Fruit fly (Drosophila melanogaster) whole organism, pupa: ENCODE results near the gene CG43231.

Source experiments
- CG10348 ChIP-seq: fragments of 200-800 bp; sonication (Bioruptor generic); IDR thresholded peaks from 2 replicates; pipeline ENCODE4 v1.3.6; 2022; ENCODE audit warnings: missing biosample characterization, missing genetic modification characterization
- CG12605 ChIP-seq: fragments of 200-800 bp; sonication (Bioruptor generic); IDR thresholded peaks from 2 replicates; pipeline ENCODE4 v1.3.6; 2022; ENCODE audit warnings: missing biosample characterization, missing genetic modification characterization
- CG13204 ChIP-seq: fragments of 200-800 bp; sonication (Bioruptor generic); optimal IDR thresholded peaks from 2 replicates; lab custom pipeline; 2018; ENCODE audit warnings: missing biosample characterization, mild to moderate bottlenecking, missing genetic modification characterization, moderate library complexity
- CG14655 ChIP-seq: fragments of 200-800 bp; sonication (Bioruptor generic); optimal IDR thresholded peaks from 3 replicates; lab custom pipeline; 2017; ENCODE audit warnings: mild to moderate bottlenecking, missing biosample characterization, missing genetic modification reagents, missing genetic modification characterization
- CG15710 ChIP-seq: fragments of 200-800 bp; sonication (Bioruptor generic); optimal IDR thresholded peaks from 2 replicates; lab custom pipeline; 2018; ENCODE audit warnings: missing biosample characterization, mild to moderate bottlenecking, missing genetic modification characterization, moderate library complexity
- CG17806 ChIP-seq: fragments of 200-800 bp; sonication (Bioruptor generic); optimal IDR thresholded peaks from 2 replicates; lab custom pipeline; 2018; ENCODE audit warnings: missing biosample characterization, mild to moderate bottlenecking, missing genetic modification characterization, moderate library complexity
- CG32121 ChIP-seq: fragments of 200-800 bp; sonication (Bioruptor generic); IDR thresholded peaks from 2 replicates; pipeline ENCODE4 v1.3.6; 2022; ENCODE audit warnings: missing biosample characterization, missing genetic modification characterization
- CG34367 ChIP-seq: fragments of 200-800 bp; sonication (Bioruptor generic); optimal IDR thresholded peaks from 2 replicates; lab custom pipeline; 2018; ENCODE audit warnings: missing biosample characterization, mild to moderate bottlenecking, missing genetic modification characterization
- CG4496 ChIP-seq: fragments of 200-800 bp; sonication (Bioruptor generic); IDR thresholded peaks from 3 replicates; pipeline ENCODE4 v1.3.6; 2022; ENCODE audit warnings: missing biosample characterization, missing genetic modification characterization
- CG8159 ChIP-seq: fragments of 200-800 bp; sonication (Bioruptor generic); optimal IDR thresholded peaks from 3 replicates; lab custom pipeline; 2018; ENCODE audit warnings: missing biosample characterization, mild to moderate bottlenecking, missing genetic modification characterization, moderate library complexity
- CG8301 ChIP-seq: fragments of 200-800 bp; sonication (Bioruptor generic); optimal IDR thresholded peaks from 2 replicates; lab custom pipeline; 2018; ENCODE audit warnings: missing biosample characterization, mild to moderate bottlenecking, missing genetic modification characterization
- CG9948 ChIP-seq: fragments of 200-800 bp; sonication (Bioruptor generic); optimal IDR thresholded peaks from 2 replicates; lab custom pipeline; 2018; ENCODE audit warnings: missing biosample characterization, mild to moderate bottlenecking, missing genetic modification characterization, moderate library complexity
- D1 ChIP-seq: fragments of 200-800 bp; sonication (Bioruptor generic); optimal IDR thresholded peaks from 2 replicates; lab custom pipeline; 2018; ENCODE audit warnings: missing biosample characterization, mild to moderate bottlenecking, missing genetic modification characterization, moderate library complexity
- EcR ChIP-seq: fragments of 200-800 bp; sonication (Bioruptor generic); optimal IDR thresholded peaks from 3 replicates; lab custom pipeline; 2019; ENCODE audit warnings: missing biosample characterization, missing genetic modification characterization, mild to moderate bottlenecking, moderate library complexity, missing genetic modification reagents
- Ets98B ChIP-seq: fragments of 200-800 bp; sonication (Bioruptor generic); IDR thresholded peaks from 2 replicates; pipeline ENCODE4 v1.3.6; 2022; ENCODE audit warnings: missing biosample characterization, missing genetic modification characterization
- Pif1A ChIP-seq: fragments of 200-800 bp; sonication (Bioruptor generic); optimal IDR thresholded peaks from 3 replicates; lab custom pipeline; 2016; ENCODE audit warnings: missing biosample characterization, missing genetic modification characterization
- Pif1B ChIP-seq: fragments of 200-800 bp; sonication (Bioruptor generic); optimal IDR thresholded peaks from 3 replicates; lab custom pipeline; 2016; ENCODE audit warnings: missing biosample characterization, missing genetic modification characterization
- Snoo ChIP-seq: fragments of 200-800 bp; sonication (Bioruptor generic); optimal IDR thresholded peaks from 3 replicates; lab custom pipeline; 2017; ENCODE audit warnings: missing biosample characterization, mild to moderate bottlenecking, missing genetic modification characterization, inconsistent platforms
- fd96Ca ChIP-seq: fragments of 200-800 bp; sonication (Bioruptor generic); IDR thresholded peaks from 3 replicates; pipeline ENCODE4 v1.3.6; 2022; ENCODE audit warnings: missing biosample characterization, missing genetic modification characterization
- gl ChIP-seq: fragments of 200-800 bp; sonication (Bioruptor generic); optimal IDR thresholded peaks from 2 replicates; lab custom pipeline; 2018; ENCODE audit warnings: missing biosample characterization, mild to moderate bottlenecking, missing genetic modification characterization
- rn ChIP-seq: fragments of 200-800 bp; sonication (Bioruptor generic); IDR thresholded peaks from 2 replicates; pipeline ENCODE4 v1.3.6; 2022; ENCODE audit warnings: missing biosample characterization, missing genetic modification characterization

CG43231 gene

DNA sequence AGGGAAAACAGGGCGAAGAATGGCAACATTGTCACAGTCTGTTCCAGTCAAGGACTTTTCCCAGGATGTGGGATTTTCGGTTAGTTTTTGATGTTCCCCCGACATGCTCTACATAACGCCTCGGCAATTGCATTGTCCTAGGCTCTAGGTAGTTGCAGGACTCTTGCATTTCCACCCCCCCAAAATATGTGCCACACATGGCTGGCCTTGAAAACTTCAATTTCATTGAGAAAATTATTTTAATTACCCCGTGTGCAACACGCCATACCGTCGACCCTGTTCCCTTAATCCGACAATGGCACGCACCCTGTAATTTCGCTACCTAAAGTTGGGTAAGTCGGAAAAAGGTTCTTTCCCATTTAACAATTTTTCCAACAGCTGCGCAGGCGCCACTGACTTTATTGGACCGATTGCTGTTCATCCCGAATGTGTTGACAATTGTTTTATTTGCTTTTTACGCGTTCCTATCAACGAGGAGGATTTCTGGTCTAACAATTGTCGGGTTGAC is 36.0 kb downstream of the CG43231 start:
- no peak for TF ChIP-seq Ets98B (GFP tag; lab: Robert Waterston, UW)
- no peak for TF ChIP-seq CG15710 (tag; lab: Kevin White, UChicago)
- no peak for TF ChIP-seq fd96Ca
- TF ChIP-seq CG34367 (tag; lab: Kevin White, UChicago), result no peak
- no peak for TF ChIP-seq CG13204 (GFP tag; lab: Kevin White, UChicago)
- no peak for TF ChIP-seq CG8301 (tag; lab: Kevin White, UChicago)
- TF ChIP-seq EcR, result no peak
- no peak for TF ChIP-seq CG4496 (GFP tag; lab: Robert Waterston, UW)
- TF ChIP-seq rn (GFP tag; lab: Robert Waterston, UW), result no peak

DNA sequence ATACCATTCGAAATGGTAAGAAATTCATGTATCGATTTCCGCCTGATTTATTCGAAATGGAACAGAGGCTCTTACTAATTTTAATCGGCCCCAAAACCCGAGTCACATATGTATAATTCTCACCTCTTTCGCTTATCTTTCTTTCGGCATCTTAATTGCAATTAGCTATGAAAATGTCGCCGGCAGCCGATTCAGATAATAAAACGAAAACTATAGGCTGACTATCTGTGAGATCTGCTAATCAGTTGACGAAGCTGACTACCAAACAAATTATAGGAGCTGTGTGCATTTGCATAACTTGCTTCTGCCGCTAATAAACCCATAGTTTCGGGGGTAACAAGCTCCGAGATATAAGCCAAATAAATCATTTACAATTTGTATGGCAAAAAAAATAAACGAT is 36.6 kb downstream of the CG43231 start:
- TF ChIP-seq CG13204 (GFP tag; lab: Kevin White, UChicago) (no peak), CG32121 (GFP tag; lab: Robert Waterston, UW) (no peak), fd96Ca (no peak), Pif1A (GFP tag; lab: Kevin White, UChicago) (no peak), CG10348 (GFP tag; lab: Robert Waterston, UW) (no peak), Snoo (tag; lab: Kevin White, UChicago) (no peak), CG9948 (tag; lab: Kevin White, UChicago) (no peak), CG17806 (tag; lab: Kevin White, UChicago) (no peak), EcR (no peak), CG12605 (no peak), CG14655 (GFP tag; lab: Kevin White, UChicago) (no peak), CG15710 (tag; lab: Kevin White, UChicago) (no peak)
- TF ChIP-seq, all 21 proteins: peak for 0

DNA sequence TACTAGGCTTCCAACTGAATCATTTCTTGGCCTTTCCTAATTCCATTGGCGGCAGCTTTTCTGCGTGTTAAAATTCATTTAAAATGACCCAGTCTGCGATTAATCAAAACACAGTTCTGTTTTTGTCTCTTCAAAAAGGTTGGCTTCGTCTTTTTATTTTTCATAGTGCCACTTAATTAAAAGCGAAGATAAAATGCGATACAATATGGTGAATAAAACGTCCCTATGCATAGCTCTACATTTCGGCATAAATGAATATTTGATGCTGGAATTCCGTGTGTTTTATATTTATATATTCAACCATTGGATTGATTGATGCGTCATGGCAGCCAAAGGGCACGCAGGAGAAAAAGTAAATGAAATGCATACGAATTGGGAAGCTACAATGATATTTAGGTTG is 37.0 kb downstream of the CG43231 start:
- no peak for TF ChIP-seq D1 (tag; lab: Kevin White, UChicago)
- TF ChIP-seq CG34367 (tag; lab: Kevin White, UChicago), result no peak
- TF ChIP-seq EcR, result no peak

DNA sequence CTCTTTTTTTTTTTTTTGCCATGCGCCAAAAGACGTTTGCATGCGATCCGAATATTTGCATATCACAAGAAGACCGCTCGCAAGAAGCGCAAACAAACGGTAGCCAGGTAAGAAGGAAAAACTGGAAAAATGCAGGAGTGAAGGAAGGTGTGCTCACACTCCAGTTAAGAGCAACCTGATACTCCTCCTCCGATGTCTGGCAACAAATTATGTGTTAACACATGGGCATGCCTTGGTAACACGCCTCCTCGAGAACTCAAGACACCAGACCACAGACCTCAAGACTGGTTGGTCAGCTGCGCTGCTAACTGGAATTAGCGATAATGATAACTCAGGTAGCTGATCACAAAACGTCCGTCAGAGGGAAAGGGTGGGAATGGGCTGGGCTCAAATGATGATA is 39.3 kb downstream of the CG43231 start:
- TF ChIP-seq Snoo (tag; lab: Kevin White, UChicago) (no peak), fd96Ca (no peak), CG8301 (tag; lab: Kevin White, UChicago) (no peak), CG12605 (no peak), CG32121 (GFP tag; lab: Robert Waterston, UW) (no peak), CG14655 (GFP tag; lab: Kevin White, UChicago) (no peak), CG10348 (GFP tag; lab: Robert Waterston, UW) (no peak), Pif1A (GFP tag; lab: Kevin White, UChicago) (no peak), CG17806 (tag; lab: Kevin White, UChicago) (no peak)

DNA sequence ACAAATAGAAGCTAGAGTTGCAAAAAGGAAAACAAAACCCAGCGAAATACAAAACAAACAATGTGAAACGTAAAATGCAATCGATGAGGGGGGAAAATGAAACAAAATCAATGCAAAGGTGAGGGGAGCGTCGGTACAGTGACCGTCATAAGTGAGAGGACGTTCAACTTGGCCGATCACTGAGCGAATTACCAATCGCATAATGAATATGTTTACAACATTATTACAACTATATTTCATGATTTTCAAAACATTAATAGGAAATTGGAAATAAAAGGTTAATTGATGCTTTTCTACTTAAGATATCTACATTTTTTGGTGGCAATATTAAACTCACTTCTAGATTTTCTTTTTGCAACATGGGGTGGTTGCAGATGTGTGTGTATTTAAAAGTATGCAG is 41.0 kb downstream of the CG43231 start:
- TF ChIP-seq CG32121 (GFP tag; lab: Robert Waterston, UW) (no peak), CG15710 (tag; lab: Kevin White, UChicago) (peak; percentile 61), CG8159 (peak; percentile 65), CG8301 (tag; lab: Kevin White, UChicago) (peak; percentile 31), CG10348 (GFP tag; lab: Robert Waterston, UW) (no peak), Pif1B (GFP tag; lab: Kevin White, UChicago) (no peak), CG4496 (GFP tag; lab: Robert Waterston, UW) (peak; percentile 17; the same call in 1 of the 3 replicates), EcR (peak; percentile 70), Pif1A (GFP tag; lab: Kevin White, UChicago) (peak; percentile 12), CG9948 (tag; lab: Kevin White, UChicago) (peak; percentile 48), CG17806 (tag; lab: Kevin White, UChicago) (peak; percentile 46), CG14655 (GFP tag; lab: Kevin White, UChicago) (peak; percentile 54), gl (tag; lab: Kevin White, UChicago) (peak; percentile 4), fd96Ca (no peak), Ets98B (GFP tag; lab: Robert Waterston, UW) (no peak), CG34367 (tag; lab: Kevin White, UChicago) (peak; percentile 19)
- TF ChIP-seq, all 21 proteins: peak for 11

DNA sequence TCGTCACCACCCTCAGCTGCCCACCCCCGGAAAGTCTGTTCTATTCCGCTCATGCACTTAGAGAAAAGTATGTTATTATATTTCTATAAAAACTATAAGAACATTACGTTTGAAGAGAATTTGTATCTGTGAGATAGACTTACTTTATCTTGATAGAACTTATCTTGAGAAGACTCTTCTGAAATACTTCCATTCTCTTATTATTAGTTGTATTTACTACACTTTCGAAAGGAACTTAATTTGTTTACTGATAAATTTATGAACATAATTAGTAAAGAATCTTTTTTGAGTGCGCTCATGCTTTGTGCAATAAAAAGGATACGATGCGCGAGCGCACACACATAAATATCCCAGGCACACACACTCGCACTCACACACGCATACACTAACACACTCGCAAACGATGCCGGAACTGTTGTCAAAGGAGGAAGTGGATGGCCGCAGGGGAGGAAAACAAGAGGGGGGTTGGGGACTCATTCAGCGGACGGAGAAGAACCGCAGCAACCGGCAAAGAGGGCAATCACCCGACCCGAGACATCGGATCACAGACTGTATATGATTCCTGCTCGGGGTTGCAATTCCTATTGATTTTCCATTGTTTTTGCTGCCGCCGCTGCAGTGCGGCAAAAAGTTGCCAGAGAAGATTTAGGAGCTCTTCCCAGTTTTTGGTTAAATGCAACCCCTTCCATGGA is 42.8 kb downstream of the CG43231 start:
- peak; percentile 39 for TF ChIP-seq CG34367 (tag; lab: Kevin White, UChicago)
- TF ChIP-seq CG8159, result peak; percentile 78
- TF ChIP-seq CG10348 (GFP tag; lab: Robert Waterston, UW), result no peak
- TF ChIP-seq Pif1A (GFP tag; lab: Kevin White, UChicago), result peak; percentile 55
- TF ChIP-seq CG9948 (tag; lab: Kevin White, UChicago), result peak; percentile 63
- TF ChIP-seq CG8301 (tag; lab: Kevin White, UChicago), result peak; percentile 41
- no peak for TF ChIP-seq gl (tag; lab: Kevin White, UChicago)
- TF ChIP-seq CG4496 (GFP tag; lab: Robert Waterston, UW), result no peak
- TF ChIP-seq CG12605, result no peak
- TF ChIP-seq Ets98B (GFP tag; lab: Robert Waterston, UW), result no peak
- TF ChIP-seq CG13204 (GFP tag; lab: Kevin White, UChicago), result peak; percentile 34
- peak; percentile 54 for TF ChIP-seq CG14655 (GFP tag; lab: Kevin White, UChicago)
- no peak for TF ChIP-seq fd96Ca
- peak; percentile 45 for TF ChIP-seq EcR
- TF ChIP-seq CG17806 (tag; lab: Kevin White, UChicago), result peak; percentile 63
- TF ChIP-seq D1 (tag; lab: Kevin White, UChicago), result no peak
- peak; percentile 12 for TF ChIP-seq Snoo (tag; lab: Kevin White, UChicago)
- peak; percentile 70 for TF ChIP-seq CG15710 (tag; lab: Kevin White, UChicago)
- TF ChIP-seq rn (GFP tag; lab: Robert Waterston, UW), result no peak
- no peak for TF ChIP-seq CG32121 (GFP tag; lab: Robert Waterston, UW)
- TF ChIP-seq Pif1B (GFP tag; lab: Kevin White, UChicago), result peak; percentile 11
